Fruit fly (Drosophila melanogaster) Kc167 (cell line): ENCODE measurements around the gene CG10254.

Source experiments
- Sin3A ChIP-seq: fragments of >200 bp; optimal IDR thresholded peaks from 2 replicates; lab custom pipeline; 2018; ENCODE audit warnings: missing external identifiers
- h ChIP-seq: fragments of >200 bp; optimal IDR thresholded peaks from 3 replicates; lab custom pipeline; 2018; ENCODE audit warnings: missing external identifiers
- psq ChIP-seq: fragments of >200 bp; optimal IDR thresholded peaks from 2 replicates; lab custom pipeline; 2017; ENCODE audit warnings: missing external identifiers

DNA sequence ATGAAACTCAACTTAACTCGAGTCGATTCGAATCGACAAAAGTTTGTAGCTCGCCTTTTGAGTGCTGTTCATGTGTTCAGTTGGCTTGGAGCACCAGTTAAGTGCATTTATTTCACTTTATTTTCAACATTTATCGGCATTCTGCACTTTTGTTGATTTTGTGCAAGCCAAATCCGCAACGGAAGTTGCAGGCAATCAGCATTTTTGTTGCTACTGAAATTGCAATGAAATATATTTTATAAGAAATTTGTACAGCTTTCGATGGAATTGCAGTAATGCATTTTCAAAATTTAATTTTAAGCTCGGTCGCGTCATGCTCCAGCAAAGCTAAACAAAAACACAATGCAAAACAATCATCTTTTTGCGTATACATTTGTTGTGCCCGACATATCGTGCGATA lies 35.8 kb downstream of the CG10254 start:
- TF ChIP-seq psq (no peak), Sin3A (no peak), h (lab: Kevin White, UChicago) (no peak)
